Worm (Caenorhabditis elegans): ENCODE measurements around the gene zig-11.
A peak's percentile ranks its signal among the peaks of the same experiment; 100 is the strongest.

zig-11 gene

ce11 chrV:1927015-1927414 lies 34.3 kb upstream of the zig-11 start, which contains the start of gene T06A1.5:
TSS of gene T06A1.5 (plus strand) at chrV:1927223.
- TF ChIP-seq ceh-28 (tag; optimal IDR thresholded peaks at IDR 0.05) = no peak
- TF ChIP-seq elt-2 (tag; optimal IDR thresholded peaks at IDR 0.05) = peak; percentile 87
- peak; percentile 89 for TF ChIP-seq pqm-1 (tag; optimal IDR thresholded peaks at IDR 0.05)
- no peak for TF ChIP-seq lin-15B (tag; optimal IDR thresholded peaks at IDR 0.05)

DNA sequence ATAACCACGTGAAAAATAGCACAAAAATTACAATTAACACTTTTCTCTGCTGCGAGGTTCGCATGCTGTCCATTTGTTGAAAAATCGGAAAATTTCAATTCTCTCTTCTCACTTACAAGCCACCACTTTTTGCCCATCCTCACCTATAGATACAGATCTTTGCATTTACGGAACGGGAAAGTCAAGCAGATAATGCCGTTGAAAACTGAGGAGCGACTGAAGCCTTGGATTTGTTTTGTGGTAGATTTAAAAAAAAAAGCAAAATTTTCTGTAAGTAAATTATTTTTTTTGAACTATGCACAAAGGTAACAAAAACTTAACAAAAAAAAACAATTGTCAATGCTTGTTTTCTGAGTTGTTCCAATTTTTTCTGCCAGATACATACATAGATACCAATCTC lies 32.7 kb upstream of the zig-11 start, which contains the start of gene T06A1.1:
Gene T06A1.1 (minus strand): TSS at position 101 of the 400 bp plus-strand sequence.
- TF ChIP-seq ZK546.5 (tag; optimal IDR thresholded peaks at IDR 0.05) (no peak), unc-62 (GFP tag; optimal IDR thresholded peaks at IDR 0.05) (no peak), ztf-11 (tag; optimal IDR thresholded peaks at IDR 0.05) (no peak), nfya-1 (tag; optimal IDR thresholded peaks at IDR 0.05; ENCODE audit: insufficient read depth) (no peak), nhr-23 (tag; optimal IDR thresholded peaks at IDR 0.05) (no peak), eor-1 (tag; optimal IDR thresholded peaks at IDR 0.05) (no peak), elt-2 (tag; optimal IDR thresholded peaks at IDR 0.05) (no peak), ceh-9 (tag; optimal IDR thresholded peaks at IDR 0.05) (no peak), nhr-11 (tag; optimal IDR thresholded peaks at IDR 0.05) (no peak), zag-1 (tag; optimal IDR thresholded peaks at IDR 0.05) (no peak), mdl-1 (tag; optimal IDR thresholded peaks at IDR 0.05) (no peak), pha-4 (tag; optimal IDR thresholded peaks at IDR 0.05) (no peak), ceh-28 (tag; optimal IDR thresholded peaks at IDR 0.05) (no peak), skn-1 (tag; optimal IDR thresholded peaks at IDR 0.05) (no peak), pqm-1 (tag; optimal IDR thresholded peaks at IDR 0.05) (no peak), nhr-25 (tag; optimal IDR thresholded peaks at IDR 0.05) (no peak), nhr-76 (tag; optimal IDR thresholded peaks at IDR 0.05) (no peak), daf-12 (tag; optimal IDR thresholded peaks at IDR 0.05) (no peak), nhr-28 (tag; optimal IDR thresholded peaks at IDR 0.05) (no peak), fos-1 (tag; optimal IDR thresholded peaks at IDR 0.05) (no peak)

ce11 chrV:1921321-1921720 lies 28.6 kb upstream of the zig-11 start, which contains the start of gene gst-37:
TSS of gene gst-37 (plus strand) at chrV:1921621.
- no peak for TF ChIP-seq snpc-4 (tag; optimal IDR thresholded peaks at IDR 0.05)
- TF ChIP-seq R02D3.7 (tag; optimal IDR thresholded peaks at IDR 0.05) = no peak
- no peak for TF ChIP-seq jun-1 (tag; optimal IDR thresholded peaks at IDR 0.05)
- TF ChIP-seq ZK546.5 (tag; optimal IDR thresholded peaks at IDR 0.05) = no peak
- no peak for TF ChIP-seq ceh-9 (tag; optimal IDR thresholded peaks at IDR 0.05)
- no peak for TF ChIP-seq ceh-16 (tag; optimal IDR thresholded peaks at IDR 0.05)
- no peak for TF ChIP-seq pha-4 (tag; optimal IDR thresholded peaks at IDR 0.05)
- TF ChIP-seq elt-3 (tag; optimal IDR thresholded peaks at IDR 0.05) = no peak

DNA sequence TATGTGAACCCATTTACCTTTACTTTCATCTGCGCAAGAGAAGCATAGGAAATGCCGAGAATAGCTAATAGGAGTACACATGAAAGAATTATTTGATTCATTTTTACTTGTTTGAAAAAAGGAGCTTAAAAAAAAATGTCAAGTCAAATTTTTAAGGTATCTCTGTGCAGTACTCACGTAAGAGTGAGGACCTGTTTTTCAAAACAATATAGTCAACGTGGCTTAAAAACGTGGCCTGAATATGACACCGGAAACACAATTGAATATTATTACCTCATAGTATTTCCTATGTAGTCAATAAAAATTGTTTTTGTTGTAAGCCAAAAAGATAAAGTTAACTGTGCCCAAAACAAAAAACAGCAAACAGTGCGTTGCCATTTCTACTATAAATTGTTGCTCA lies 27.4 kb upstream of the zig-11 start, which contains the start of gene Y32G9A.12:
Gene Y32G9A.12 (minus strand): TSS at position 101 of the 400 bp plus-strand sequence.
- no peak for TF ChIP-seq unc-62 (GFP tag; optimal IDR thresholded peaks at IDR 0.05)
- TF ChIP-seq R02D3.7 (tag; optimal IDR thresholded peaks at IDR 0.05) = no peak
- no peak for TF ChIP-seq daf-12 (tag; optimal IDR thresholded peaks at IDR 0.05)
- TF ChIP-seq mdl-1 (tag; optimal IDR thresholded peaks at IDR 0.05) = no peak
- TF ChIP-seq egl-5 (tag; optimal IDR thresholded peaks at IDR 0.05) = no peak
- no peak for TF ChIP-seq lsy-12 (tag; optimal IDR thresholded peaks at IDR 0.05)
- no peak for TF ChIP-seq nhr-25 (tag; optimal IDR thresholded peaks at IDR 0.05)
- TF ChIP-seq elt-3 (tag; optimal IDR thresholded peaks at IDR 0.05) = no peak
- TF ChIP-seq egl-27 (tag; optimal IDR thresholded peaks at IDR 0.05) = no peak
- TF ChIP-seq ama-1 (optimal IDR thresholded peaks at IDR 0.05) = no peak
- no peak for TF ChIP-seq nfya-1 (tag; optimal IDR thresholded peaks at IDR 0.05; ENCODE audit: insufficient read depth)
- TF ChIP-seq nhr-237 (tag; optimal IDR thresholded peaks at IDR 0.05) = no peak
- no peak for TF ChIP-seq eor-1 (tag; optimal IDR thresholded peaks at IDR 0.05)

ce11 chrV:1918030-1918559 lies 25.4 kb upstream of the zig-11 start, which contains the start of gene Y32G9A.2:
TSS of gene Y32G9A.2 (plus strand) at chrV:1918509.
- TF ChIP-seq eor-1 (tag; optimal IDR thresholded peaks at IDR 0.05) (no peak), nhr-76 (tag; optimal IDR thresholded peaks at IDR 0.05) (no peak), hmg-11 (tag; optimal IDR thresholded peaks at IDR 0.05) (peak; percentile 44), nhr-11 (tag; optimal IDR thresholded peaks at IDR 0.05) (no peak), ceh-16 (tag; optimal IDR thresholded peaks at IDR 0.05) (no peak), fos-1 (tag; optimal IDR thresholded peaks at IDR 0.05) (no peak), nfya-1 (tag; optimal IDR thresholded peaks at IDR 0.05; ENCODE audit: insufficient read depth) (peak; percentile 68), pha-4 (tag; optimal IDR thresholded peaks at IDR 0.05) (peak; percentile 24), nhr-237 (tag; optimal IDR thresholded peaks at IDR 0.05) (no peak), lsy-12 (tag; optimal IDR thresholded peaks at IDR 0.05) (no peak), daf-12 (tag; optimal IDR thresholded peaks at IDR 0.05) (no peak), lin-15B (tag; optimal IDR thresholded peaks at IDR 0.05) (peak; percentile 69), mdl-1 (tag; optimal IDR thresholded peaks at IDR 0.05) (no peak), egl-27 (tag; optimal IDR thresholded peaks at IDR 0.05) (no peak), pqm-1 (tag; optimal IDR thresholded peaks at IDR 0.05) (peak; percentile 5), nhr-23 (tag; optimal IDR thresholded peaks at IDR 0.05) (peak; percentile 11), ama-1 (optimal IDR thresholded peaks at IDR 0.05) (no peak), ceh-28 (tag; optimal IDR thresholded peaks at IDR 0.05) (no peak), lin-39 (tag; optimal IDR thresholded peaks at IDR 0.05) (peak; percentile 11), jun-1 (tag; optimal IDR thresholded peaks at IDR 0.05) (no peak), elt-1 (tag; optimal IDR thresholded peaks at IDR 0.05) (no peak), nhr-25 (tag; optimal IDR thresholded peaks at IDR 0.05) (peak; percentile 27), nhr-28 (tag; optimal IDR thresholded peaks at IDR 0.05) (no peak), ztf-11 (tag; optimal IDR thresholded peaks at IDR 0.05) (no peak)

All from whole organism, L3 larva.